Worm (Caenorhabditis elegans) whole organism, L3 larva: Measurements from ENCODE around the gene F38B6.3.

Experiments used
- R02D3.7 ChIP-seq: fragments of 150-350 bp; optimal IDR thresholded peaks from 2 replicates; lab custom pipeline; 2014; ENCODE audit warnings: missing biosample characterization, missing genetic modification characterization
- aly-2 ChIP-seq: fragments of 150-350 bp; optimal IDR thresholded peaks from 2 replicates; lab custom pipeline; 2014; ENCODE audit warnings: missing biosample characterization, missing genetic modification characterization
- ama-1 ChIP-seq: fragments of 150-350 bp; optimal IDR thresholded peaks from 2 replicates; lab custom pipeline; 2018
- daf-12 ChIP-seq: fragments of 150-350 bp; optimal IDR thresholded peaks from 2 replicates; lab custom pipeline; 2014; ENCODE audit warnings: missing biosample characterization, missing genetic modification reagents, missing genetic modification characterization
- egl-27 ChIP-seq: sonication (generic microtip); optimal IDR thresholded peaks from 4 replicates; lab custom pipeline; 2017; ENCODE audit warnings: missing biosample characterization, missing genetic modification reagents, missing genetic modification characterization
- egl-5 ChIP-seq: fragments of 150-350 bp; optimal IDR thresholded peaks from 2 replicates; lab custom pipeline; 2017; ENCODE audit warnings: missing biosample characterization, missing genetic modification reagents, missing genetic modification characterization, inconsistent platforms
- elt-1 ChIP-seq: fragments of 150-350 bp; optimal IDR thresholded peaks from 2 replicates; lab custom pipeline; 2014; ENCODE audit warnings: missing biosample characterization, missing genetic modification characterization
- elt-2 ChIP-seq: sonication (generic microtip); optimal IDR thresholded peaks from 2 replicates; lab custom pipeline; 2016; ENCODE audit warnings: missing genetic modification reagents, mild to moderate bottlenecking, missing genetic modification characterization, missing compliant biosample characterization
- eor-1 ChIP-seq, 2 experiments: fragments of 150-350 bp; optimal IDR thresholded peaks; 2 replicates each; lab custom pipeline; 2014 to 2018; ENCODE audit warnings: missing biosample characterization in 2 of 2, missing genetic modification characterization in 2 of 2
- fkh-2 ChIP-seq: fragments of 150-350 bp; optimal IDR thresholded peaks from 2 replicates; lab custom pipeline; 2014; ENCODE audit warnings: missing biosample characterization, missing genetic modification reagents, missing genetic modification characterization
- hmg-11 ChIP-seq: sonication (generic microtip); optimal IDR thresholded peaks from 2 replicates; lab custom pipeline; 2016; ENCODE audit warnings: missing genetic modification characterization, missing compliant biosample characterization
- jun-1 ChIP-seq: fragments of 150-350 bp; optimal IDR thresholded peaks from 2 replicates; lab custom pipeline; 2014; ENCODE audit warnings: missing biosample characterization, missing genetic modification reagents, missing genetic modification characterization
- lin-15B ChIP-seq: fragments of 150-350 bp; optimal IDR thresholded peaks from 2 replicates; lab custom pipeline; 2014; ENCODE audit warnings: missing biosample characterization, missing genetic modification characterization
- lin-39 ChIP-seq: fragments of 150-350 bp; optimal IDR thresholded peaks from 2 replicates; lab custom pipeline; 2018; ENCODE audit warnings: missing biosample characterization, missing genetic modification reagents, missing genetic modification characterization
- lsy-12 ChIP-seq: sonication (generic microtip); optimal IDR thresholded peaks from 2 replicates; lab custom pipeline; 2016; ENCODE audit warnings: mild to moderate bottlenecking, missing genetic modification characterization, missing compliant biosample characterization
- mdl-1 ChIP-seq: fragments of 150-350 bp; optimal IDR thresholded peaks from 2 replicates; lab custom pipeline; 2014; ENCODE audit warnings: missing biosample characterization, missing genetic modification characterization
- mml-1 ChIP-seq: fragments of 150-350 bp; sonication (generic microtip); optimal IDR thresholded peaks from 3 replicates; lab custom pipeline; 2014; ENCODE audit warnings: missing biosample characterization, missing genetic modification characterization
- nfya-1 ChIP-seq: sonication (generic microtip); optimal IDR thresholded peaks from 2 replicates; lab custom pipeline; 2017; ENCODE audit warnings: missing genetic modification characterization, mild to moderate bottlenecking, missing compliant biosample characterization, antibody characterized with exemption, moderate library complexity; ENCODE audit not compliant: insufficient read depth
- nhr-11 ChIP-seq: fragments of 150-350 bp; optimal IDR thresholded peaks from 2 replicates; lab custom pipeline; 2014; ENCODE audit warnings: missing biosample characterization, missing genetic modification characterization
- nhr-12 ChIP-seq: fragments of 150-350 bp; optimal IDR thresholded peaks from 2 replicates; lab custom pipeline; 2014; ENCODE audit warnings: missing biosample characterization, missing genetic modification characterization
- nhr-237 ChIP-seq: fragments of 150-350 bp; optimal IDR thresholded peaks from 2 replicates; lab custom pipeline; 2014; ENCODE audit warnings: missing biosample characterization, missing genetic modification characterization
- nhr-25 ChIP-seq: sonication (generic microtip); optimal IDR thresholded peaks from 2 replicates; lab custom pipeline; 2017; ENCODE audit warnings: missing biosample characterization, missing genetic modification characterization
- nhr-43 ChIP-seq: sonication (generic microtip); optimal IDR thresholded peaks from 2 replicates; lab custom pipeline; 2016; ENCODE audit warnings: mild to moderate bottlenecking, missing genetic modification characterization, missing compliant biosample characterization; ENCODE audit not compliant: poor library complexity, severe bottlenecking
- nhr-67 ChIP-seq: fragments of 150-350 bp; optimal IDR thresholded peaks from 2 replicates; lab custom pipeline; 2014; ENCODE audit warnings: missing biosample characterization, missing genetic modification characterization
- nhr-77 ChIP-seq: fragments of 150-350 bp; optimal IDR thresholded peaks from 2 replicates; lab custom pipeline; 2014; ENCODE audit warnings: missing biosample characterization, missing genetic modification characterization
- pha-4 ChIP-seq: fragments of 150-350 bp; optimal IDR thresholded peaks from 2 replicates; lab custom pipeline; 2014; ENCODE audit warnings: missing biosample characterization, missing genetic modification reagents, missing genetic modification characterization
- pqm-1 ChIP-seq: fragments of 150-350 bp; optimal IDR thresholded peaks from 2 replicates; lab custom pipeline; 2017; ENCODE audit warnings: missing biosample characterization, missing genetic modification characterization, inconsistent platforms
- sea-2 ChIP-seq: fragments of 150-350 bp; sonication (generic microtip); optimal IDR thresholded peaks from 4 replicates; lab custom pipeline; 2014; ENCODE audit warnings: missing biosample characterization, missing genetic modification reagents, missing genetic modification characterization
- skn-1 ChIP-seq: fragments of 150-350 bp; optimal IDR thresholded peaks from 2 replicates; lab custom pipeline; 2014; ENCODE audit warnings: missing biosample characterization, missing genetic modification characterization
- tbx-2 ChIP-seq: sonication (generic microtip); optimal IDR thresholded peaks from 2 replicates; lab custom pipeline; 2016; ENCODE audit warnings: mild to moderate bottlenecking, missing genetic modification characterization, missing compliant biosample characterization
- unc-39 ChIP-seq: sonication (generic microtip); optimal IDR thresholded peaks from 4 replicates; lab custom pipeline; 2017; ENCODE audit warnings: missing biosample characterization, missing genetic modification characterization
- unc-62 ChIP-seq: fragments of 150-350 bp; sonication (generic microtip); optimal IDR thresholded peaks from 4 replicates; lab custom pipeline; 2014; ENCODE audit warnings: missing biosample characterization, missing genetic modification reagents, missing genetic modification characterization
- ztf-11 ChIP-seq: fragments of 150-350 bp; optimal IDR thresholded peaks from 2 replicates; lab custom pipeline; 2014; ENCODE audit warnings: missing biosample characterization, missing genetic modification characterization

Gene F38B6.3

ce11 chrX:6688953-6689562, 4.4 kb upstream of the F38B6.3 start:
- TF ChIP-seq R02D3.7 (tag; lab: Kevin White, UChicago) (no peak), unc-62 (GFP tag; lab: Kevin White, UChicago) (peak; percentile 32), egl-5 (no peak), elt-2 (tag; lab: Kevin White, UChicago) (no peak), nhr-77 (tag; lab: Kevin White, UChicago) (no peak), nhr-67 (tag; lab: Kevin White, UChicago) (no peak), egl-27 (tag; lab: Kevin White, UChicago) (no peak), pqm-1 (no peak), tbx-2 (tag; lab: Kevin White, UChicago) (no peak), nhr-12 (no peak), aly-2 (no peak), lsy-12 (tag; lab: Kevin White, UChicago) (no peak), unc-39 (tag; lab: Kevin White, UChicago) (no peak), fkh-2 (no peak), mml-1 (tag; lab: Kevin White, UChicago) (no peak), lin-39 (tag; lab: Kevin White, UChicago) (peak; percentile 20), sea-2 (no peak), lin-15B (tag; lab: Kevin White, UChicago) (no peak), mdl-1 (tag; lab: Kevin White, UChicago) (no peak), nfya-1 (no peak), nhr-25 (tag; lab: Kevin White, UChicago) (no peak), elt-1 (tag; lab: Kevin White, UChicago) (peak; percentile 94), nhr-11 (no peak), jun-1 (tag; lab: Kevin White, UChicago) (no peak), daf-12 (tag; lab: Kevin White, UChicago) (no peak)

ce11 chrX:6689985-6690384, 3.4 kb upstream of the F38B6.3 start, which contains the start of gene F38B6.6:
F38B6.6 (minus strand) TSS chrX:6690085.
- no peak for TF ChIP-seq skn-1 (tag; lab: Kevin White, UChicago)
- TF ChIP-seq nhr-77 (tag; lab: Kevin White, UChicago): no peak
- no peak for TF ChIP-seq hmg-11 (tag; lab: Kevin White, UChicago)
- TF ChIP-seq nhr-43 (tag; lab: Kevin White, UChicago): no peak
- no peak for TF ChIP-seq egl-27 (tag; lab: Kevin White, UChicago)
- TF ChIP-seq fkh-2: no peak
- no peak for TF ChIP-seq daf-12 (tag; lab: Kevin White, UChicago)
- no peak for TF ChIP-seq elt-2 (tag; lab: Kevin White, UChicago)
- no peak for TF ChIP-seq R02D3.7 (tag; lab: Kevin White, UChicago)
- no peak for TF ChIP-seq lin-15B (tag; lab: Kevin White, UChicago)
- TF ChIP-seq eor-1 (tag; optimal IDR thresholded peaks at IDR 0.05; lab: Kevin White, UChicago): no peak
- TF ChIP-seq aly-2: no peak
- TF ChIP-seq sea-2: no peak
- no peak for TF ChIP-seq nhr-237 (tag; lab: Kevin White, UChicago)
- TF ChIP-seq tbx-2 (tag; lab: Kevin White, UChicago): no peak

- TF ChIP-seq egl-27 (tag; lab: Kevin White, UChicago) (no peak), ama-1 (no peak), mml-1 (tag; lab: Kevin White, UChicago) (no peak), hmg-11 (tag; lab: Kevin White, UChicago) (no peak), nhr-12 (no peak), pha-4 (tag; lab: Kevin White, UChicago) (no peak), ztf-11 (tag; lab: Kevin White, UChicago) (no peak)
Measured at ce11 chrX:6691653-6692052, 1.8 kb upstream of the F38B6.3 start.

DNA sequence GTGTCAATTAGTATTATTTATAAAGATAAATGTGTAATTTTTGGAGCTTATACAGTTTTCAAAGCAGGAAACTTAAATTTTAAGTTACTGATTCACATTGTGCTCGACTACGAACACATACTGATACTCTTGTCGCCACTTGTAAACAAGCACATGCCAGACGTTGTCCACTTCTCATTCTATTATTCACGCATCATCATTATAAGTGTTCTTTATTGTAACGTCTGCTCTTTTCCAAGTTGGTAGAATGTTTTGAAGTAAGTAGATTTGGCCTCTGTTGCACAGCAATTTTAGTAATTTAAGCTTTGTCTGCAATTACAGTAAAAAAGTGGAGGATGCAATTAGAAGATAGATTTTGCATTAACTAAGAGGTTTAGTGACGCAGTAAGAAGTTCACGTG, 535 bp upstream of the F38B6.3 start:
- no peak for TF ChIP-seq unc-39 (tag; lab: Kevin White, UChicago)
- no peak for TF ChIP-seq tbx-2 (tag; lab: Kevin White, UChicago)

ce11 chrX:6698267-6698666, 4.8 kb downstream of the F38B6.3 start, which contains the start of the genes F38B6.7 and F38B6.2:
F38B6.7 (minus strand) TSS chrX:6698367.
F38B6.2 (plus strand) TSS chrX:6698533.
- TF ChIP-seq R02D3.7 (tag; lab: Kevin White, UChicago) (no peak), pha-4 (tag; lab: Kevin White, UChicago) (no peak), elt-2 (tag; lab: Kevin White, UChicago) (no peak), nhr-25 (tag; lab: Kevin White, UChicago) (no peak), aly-2 (no peak)
